Fruit fly (Drosophila melanogaster): ENCODE measurements around the gene CG14664.

Gene CG14664

dm6 chr3R:5264251-5265098 is 40.5 kb downstream of the CG14664 start:
- peak; percentile 15 for TF ChIP-seq OdsH (GFP tag; optimal IDR thresholded peaks at IDR 0.05)
- no peak for TF ChIP-seq dsf (GFP tag; optimal IDR thresholded peaks at IDR 0.05; ENCODE audit: borderline replicate concordance)
- TF ChIP-seq Myc (optimal IDR thresholded peaks at IDR 0.05) = peak; percentile 97
- peak; percentile 7 for TF ChIP-seq Hnf4 (GFP tag; optimal IDR thresholded peaks at IDR 0.05)
- no peak for TF ChIP-seq lola (GFP tag; optimal IDR thresholded peaks at IDR 0.05)
- peak; percentile 53 for TF ChIP-seq fru (GFP tag; optimal IDR thresholded peaks at IDR 0.05)
- TF ChIP-seq jim (GFP tag; optimal IDR thresholded peaks at IDR 0.05) = no peak
- peak in 1 of 2 experiments; percentile 60 for TF ChIP-seq foxo (GFP tag; optimal IDR thresholded peaks at IDR 0.05)
- no peak for TF ChIP-seq CG32264 (GFP tag; optimal IDR thresholded peaks at IDR 0.05)
- peak; percentile 30 for TF ChIP-seq dmrt93B (GFP tag; optimal IDR thresholded peaks at IDR 0.05)
- no peak for TF ChIP-seq tai (GFP tag; optimal IDR thresholded peaks at IDR 0.05)
- TF ChIP-seq Mio (GFP tag; optimal IDR thresholded peaks at IDR 0.05) = no peak
- peak; percentile 90 for TF ChIP-seq woc (GFP tag; optimal IDR thresholded peaks at IDR 0.05)
- peak; percentile 36 for TF ChIP-seq Jra (GFP tag; optimal IDR thresholded peaks at IDR 0.05)
- peak; percentile 55 for TF ChIP-seq ey (GFP tag; optimal IDR thresholded peaks at IDR 0.05)
- TF ChIP-seq Rel (GFP tag; optimal IDR thresholded peaks at IDR 0.05) = no peak
- peak; percentile 51 for TF ChIP-seq Rel (tag; optimal IDR thresholded peaks at IDR 0.05)
- peak; percentile 27 for TF ChIP-seq Hr83 (GFP tag; optimal IDR thresholded peaks at IDR 0.05; ENCODE audit: poor library complexity, severe bottlenecking)
- peak; percentile 33 for TF ChIP-seq Vsx2 (GFP tag; optimal IDR thresholded peaks at IDR 0.05; ENCODE audit: partially characterized antibody)
- peak; percentile 64 for TF ChIP-seq br (GFP tag; optimal IDR thresholded peaks at IDR 0.05)
- no peak for TF ChIP-seq CrebA (GFP tag; optimal IDR thresholded peaks at IDR 0.05; ENCODE audit: borderline replicate concordance)
- TF ChIP-seq Hr78 (GFP tag; optimal IDR thresholded peaks at IDR 0.05) = no peak
- no peak for TF ChIP-seq rgr (GFP tag; optimal IDR thresholded peaks at IDR 0.05)
- TF ChIP-seq Dfd (GFP tag; optimal IDR thresholded peaks at IDR 0.05) = no peak
- peak; percentile 83 for TF ChIP-seq Dif (GFP tag; optimal IDR thresholded peaks at IDR 0.05; ENCODE audit: partially characterized antibody)
- no peak for TF ChIP-seq CG9705 (GFP tag; optimal IDR thresholded peaks at IDR 0.05)
- TF ChIP-seq brk (GFP tag; optimal IDR thresholded peaks at IDR 0.05) = no peak
- no peak for TF ChIP-seq pan (optimal IDR thresholded peaks at IDR 0.05)
- no peak for TF ChIP-seq N (GFP tag; optimal IDR thresholded peaks at IDR 0.05)
- TF ChIP-seq Sp1 (GFP tag; optimal IDR thresholded peaks at IDR 0.05) = peak; percentile 55
- no peak for TF ChIP-seq usp (GFP tag; optimal IDR thresholded peaks at IDR 0.05)
- TF ChIP-seq Abd-B (GFP tag; optimal IDR thresholded peaks at IDR 0.05) = no peak
- TF ChIP-seq h (GFP tag; optimal IDR thresholded peaks at IDR 0.05) = peak; percentile 44
- TF ChIP-seq sv (GFP tag; optimal IDR thresholded peaks at IDR 0.05) = no peak
- no peak for TF ChIP-seq GATAd (GFP tag; optimal IDR thresholded peaks at IDR 0.05)
- no peak for TF ChIP-seq sage (GFP tag; optimal IDR thresholded peaks at IDR 0.05)
- no peak for TF ChIP-seq psq (GFP tag; optimal IDR thresholded peaks at IDR 0.05)
- peak; percentile 61 for TF ChIP-seq HLH106 (tag; optimal IDR thresholded peaks at IDR 0.05)
- TF ChIP-seq dl (GFP tag; optimal IDR thresholded peaks at IDR 0.05; ENCODE audit: insufficient read depth in 1 of 2, partially characterized antibody in 2 of 2) = peak; percentile 57 to 72

DNA sequence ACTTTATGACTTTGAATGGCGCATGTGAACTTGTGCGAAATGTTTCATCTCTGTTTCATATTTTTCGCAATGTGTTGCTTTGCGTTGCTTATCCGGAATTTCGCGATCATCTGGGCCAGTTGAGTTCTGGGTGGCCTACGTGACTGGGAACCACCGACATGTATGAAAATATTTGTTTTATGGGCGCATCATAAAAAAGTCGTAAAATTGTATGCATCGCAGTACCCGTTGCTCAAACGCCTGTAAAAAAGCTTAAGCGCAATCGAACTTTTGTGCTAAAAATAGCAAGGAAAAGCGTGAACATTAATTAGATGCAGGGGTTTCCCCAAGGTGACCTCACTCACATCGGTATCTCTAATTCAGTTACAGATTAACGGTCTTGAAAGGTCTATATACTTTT is 42.3 kb downstream of the CG14664 start:
- TF ChIP-seq sv (GFP tag; optimal IDR thresholded peaks at IDR 0.05) (no peak), usp (GFP tag; optimal IDR thresholded peaks at IDR 0.05) (no peak), Rel (GFP tag; optimal IDR thresholded peaks at IDR 0.05) (no peak), Rel (tag; optimal IDR thresholded peaks at IDR 0.05) (peak; percentile 92)

Data from whole organism, wandering third instar larva.